Fruit fly (Drosophila melanogaster): Measurements from ENCODE around the gene CG17029.
A peak's percentile ranks its signal among the peaks of the same experiment; 100 is the strongest.

CG17029 gene

DNA sequence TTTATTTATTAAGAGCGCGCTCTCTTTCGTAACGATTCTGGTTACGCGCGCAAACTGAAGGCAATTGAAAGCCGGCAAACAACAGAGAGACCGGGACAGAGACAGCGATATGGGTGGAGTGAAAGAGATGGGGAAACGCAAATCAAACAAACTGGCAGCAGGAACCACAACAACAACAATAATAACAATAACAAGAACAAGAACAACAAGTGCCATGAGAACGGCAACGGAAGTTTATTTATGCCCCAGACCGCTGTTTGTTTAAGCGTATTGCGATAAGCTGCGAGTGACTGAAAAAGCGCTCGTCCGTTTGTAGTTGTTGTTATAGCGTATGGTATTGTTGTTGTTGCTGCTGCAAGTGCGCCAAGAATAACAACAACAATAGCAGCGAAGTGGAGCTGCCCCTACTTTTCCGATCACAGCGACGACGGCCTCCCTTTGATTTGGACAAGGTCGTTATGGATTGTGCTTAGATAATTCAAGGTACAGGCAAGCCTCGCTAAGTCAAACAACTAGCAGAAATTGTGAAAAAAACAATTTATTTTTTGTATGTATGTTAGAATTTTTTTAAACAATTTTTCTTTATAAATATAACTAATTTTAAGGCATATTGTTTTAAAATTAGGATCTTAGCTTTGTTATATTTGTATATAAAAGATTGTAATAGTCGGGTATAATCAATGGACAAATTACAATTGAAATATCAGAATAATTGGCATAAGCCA is 49.6 kb downstream of the CG17029 start:
- TF ChIP-seq D1 (tag; optimal IDR thresholded peaks at IDR 0.05) (no peak), CG14655 (GFP tag; optimal IDR thresholded peaks at IDR 0.05) (peak; percentile 35), Snoo (tag; optimal IDR thresholded peaks at IDR 0.05) (peak; percentile 6), CG34367 (tag; optimal IDR thresholded peaks at IDR 0.05) (peak; percentile 7), rn (GFP tag; IDR thresholded peaks at IDR 0.05) (no peak), CG13204 (GFP tag; optimal IDR thresholded peaks at IDR 0.05) (peak; percentile 51), CG9948 (tag; optimal IDR thresholded peaks at IDR 0.05) (no peak), CG8301 (tag; optimal IDR thresholded peaks at IDR 0.05) (no peak), CG10348 (GFP tag; IDR thresholded peaks at IDR 0.05) (no peak), CG4496 (GFP tag; IDR thresholded peaks at IDR 0.05) (no peak), Pif1A (GFP tag; optimal IDR thresholded peaks at IDR 0.05) (peak; percentile 50), EcR (GFP tag; optimal IDR thresholded peaks at IDR 0.05) (no peak), CG12605 (GFP tag; IDR thresholded peaks at IDR 0.05) (no peak), CG32121 (GFP tag; IDR thresholded peaks at IDR 0.05) (no peak), Ets98B (GFP tag; IDR thresholded peaks at IDR 0.05) (0 out of 2 replicates have a peak, but pooled peaks have one; percentile 16), CG17806 (tag; optimal IDR thresholded peaks at IDR 0.05) (no peak), fd96Ca (GFP tag; IDR thresholded peaks at IDR 0.05) (peak; percentile 54; the same call in 2 of the 3 replicates), gl (tag; optimal IDR thresholded peaks at IDR 0.05) (peak; percentile 20), Pif1B (GFP tag; optimal IDR thresholded peaks at IDR 0.05) (peak; percentile 32), CG8159 (tag; optimal IDR thresholded peaks at IDR 0.05) (no peak), CG15710 (tag; optimal IDR thresholded peaks at IDR 0.05) (no peak)

DNA sequence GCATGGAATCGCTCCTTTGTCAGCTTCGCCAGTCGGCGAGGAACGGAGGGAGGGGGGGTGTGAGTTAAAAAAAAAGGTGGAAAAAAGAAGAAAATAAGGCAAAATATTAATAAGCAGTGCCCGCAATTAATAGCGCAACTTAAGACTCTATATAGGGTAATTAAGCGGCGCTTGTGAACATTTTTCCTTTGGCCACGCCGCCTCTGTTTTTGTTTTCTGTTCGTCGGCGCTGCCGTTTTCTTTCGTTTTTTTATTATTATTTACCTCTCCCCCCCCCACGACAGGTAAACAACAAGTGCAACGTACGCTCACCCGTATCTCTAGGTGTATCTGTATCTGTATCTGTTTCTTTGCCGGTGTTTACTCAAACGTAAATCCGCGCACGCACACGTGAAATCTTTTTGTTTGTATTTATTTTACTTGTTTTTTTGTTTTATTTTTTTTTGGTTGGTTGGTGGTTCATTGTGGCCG is 50.5 kb downstream of the CG17029 start:
- TF ChIP-seq CG4496 (GFP tag; IDR thresholded peaks at IDR 0.05) (peak; percentile 90), D1 (tag; optimal IDR thresholded peaks at IDR 0.05) (no peak), CG14655 (GFP tag; optimal IDR thresholded peaks at IDR 0.05) (peak; percentile 55), CG9948 (tag; optimal IDR thresholded peaks at IDR 0.05) (peak; percentile 33), CG13204 (GFP tag; optimal IDR thresholded peaks at IDR 0.05) (peak; percentile 39), CG8159 (tag; optimal IDR thresholded peaks at IDR 0.05) (peak; percentile 72), CG15710 (tag; optimal IDR thresholded peaks at IDR 0.05) (peak; percentile 67), CG10348 (GFP tag; IDR thresholded peaks at IDR 0.05) (0 out of 2 replicates have a peak, but pooled peaks have one; percentile 6), EcR (GFP tag; optimal IDR thresholded peaks at IDR 0.05) (peak; percentile 77), fd96Ca (GFP tag; IDR thresholded peaks at IDR 0.05) (peak; percentile 93), CG32121 (GFP tag; IDR thresholded peaks at IDR 0.05) (peak; percentile 84), Ets98B (GFP tag; IDR thresholded peaks at IDR 0.05) (peak; percentile 86), CG17806 (tag; optimal IDR thresholded peaks at IDR 0.05) (peak; percentile 57), rn (GFP tag; IDR thresholded peaks at IDR 0.05) (peak; percentile 48; the same call in 1 of the 2 replicates), gl (tag; optimal IDR thresholded peaks at IDR 0.05) (peak; percentile 23), CG8301 (tag; optimal IDR thresholded peaks at IDR 0.05) (peak; percentile 38), Snoo (tag; optimal IDR thresholded peaks at IDR 0.05) (peak; percentile 46), CG34367 (tag; optimal IDR thresholded peaks at IDR 0.05) (peak; percentile 3), Pif1B (GFP tag; optimal IDR thresholded peaks at IDR 0.05) (peak; percentile 54), Pif1A (GFP tag; optimal IDR thresholded peaks at IDR 0.05) (peak; percentile 69), CG12605 (GFP tag; IDR thresholded peaks at IDR 0.05) (peak; percentile 56; the same call in 1 of the 2 replicates)

All from whole organism, pupa.